Worm (Caenorhabditis elegans) whole organism, L2 larva: ENCODE results near the gene ZK353.3.

Source experiments
- ama-1 ChIP-seq: fragments of 150-350 bp; optimal IDR thresholded peaks from 2 replicates; lab custom pipeline; 2018; ENCODE audit warnings: inconsistent platforms
- crh-2 ChIP-seq: sonication (generic microtip); optimal IDR thresholded peaks from 2 replicates; lab custom pipeline; 2017; ENCODE audit warnings: missing biosample characterization, missing genetic modification characterization
- nhr-21 ChIP-seq: fragments of 150-350 bp; optimal IDR thresholded peaks from 2 replicates; lab custom pipeline; 2014; ENCODE audit warnings: missing biosample characterization, missing genetic modification characterization
- nhr-25 ChIP-seq: fragments of 150-350 bp; sonication (generic microtip); optimal IDR thresholded peaks from 3 replicates; lab custom pipeline; 2014; ENCODE audit warnings: missing biosample characterization, missing genetic modification characterization
- nhr-6 ChIP-seq: fragments of 150-350 bp; optimal IDR thresholded peaks from 2 replicates; lab custom pipeline; 2014; ENCODE audit warnings: missing biosample characterization, missing genetic modification characterization
- zag-1 ChIP-seq: fragments of 150-350 bp; optimal IDR thresholded peaks from 2 replicates; lab custom pipeline; 2014; ENCODE audit warnings: missing biosample characterization, missing genetic modification characterization

DNA sequence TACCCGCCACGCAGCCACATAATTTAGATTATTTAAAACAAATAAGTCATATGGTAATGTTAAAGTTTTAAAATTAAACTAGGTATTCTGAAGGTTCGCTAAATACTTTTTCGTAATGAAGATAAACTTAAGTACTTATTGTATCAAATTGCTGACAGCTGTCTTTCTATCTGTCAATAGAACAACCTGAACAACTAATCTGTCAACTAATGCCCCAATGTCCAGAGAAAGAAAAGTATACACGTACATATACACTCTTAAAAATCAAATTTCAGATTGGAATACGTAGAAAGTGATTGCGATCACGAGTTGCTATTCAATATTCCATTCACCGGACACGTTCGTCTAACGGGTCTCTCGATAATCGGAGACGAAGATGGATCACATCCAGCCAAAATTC, 15.0 kb downstream of the ZK353.3 start:
- TF ChIP-seq nhr-21 (tag; lab: Kevin White, UChicago), result no peak
- no peak for TF ChIP-seq zag-1 (tag; lab: Kevin White, UChicago)
- no peak for TF ChIP-seq nhr-6
- no peak for TF ChIP-seq crh-2 (tag; lab: Kevin White, UChicago)
- no peak for TF ChIP-seq nhr-25
- no peak for TF ChIP-seq ama-1 (lab: Kevin White, UChicago)
